Worm (Caenorhabditis elegans): ENCODE results near the gene sbds-1.

sbds-1 gene

DNA sequence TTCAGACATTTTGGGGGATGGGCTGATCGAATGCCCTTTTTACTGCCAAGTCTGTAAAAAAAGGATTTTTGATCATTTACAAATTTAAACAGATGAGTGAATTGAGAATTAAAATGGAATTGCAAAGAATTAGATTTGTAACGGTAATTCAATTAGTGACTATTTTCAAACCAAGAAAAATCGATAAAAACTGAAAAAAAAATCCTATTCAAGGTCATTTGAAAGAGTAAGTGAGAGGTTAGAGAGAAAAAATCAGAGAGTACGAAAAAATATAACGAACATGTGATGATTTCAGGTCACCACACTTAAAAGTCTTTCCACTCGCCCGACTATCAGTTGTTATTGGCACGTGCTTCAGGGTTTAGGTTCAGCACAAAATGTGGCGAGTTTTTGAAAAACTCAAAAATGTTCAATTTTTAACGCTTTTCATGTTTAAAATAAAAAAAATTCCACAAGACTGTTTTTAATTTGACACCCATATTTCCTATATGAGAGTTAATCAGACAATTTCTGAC lies 18.0 kb downstream of the sbds-1 start, which contains the start of gene T19C3.4:
Gene T19C3.4 (minus strand): TSS at position 51 of the 515 bp plus-strand sequence.
- no peak for TF ChIP-seq mab-5 (tag; optimal IDR thresholded peaks at IDR 0.05)

DNA sequence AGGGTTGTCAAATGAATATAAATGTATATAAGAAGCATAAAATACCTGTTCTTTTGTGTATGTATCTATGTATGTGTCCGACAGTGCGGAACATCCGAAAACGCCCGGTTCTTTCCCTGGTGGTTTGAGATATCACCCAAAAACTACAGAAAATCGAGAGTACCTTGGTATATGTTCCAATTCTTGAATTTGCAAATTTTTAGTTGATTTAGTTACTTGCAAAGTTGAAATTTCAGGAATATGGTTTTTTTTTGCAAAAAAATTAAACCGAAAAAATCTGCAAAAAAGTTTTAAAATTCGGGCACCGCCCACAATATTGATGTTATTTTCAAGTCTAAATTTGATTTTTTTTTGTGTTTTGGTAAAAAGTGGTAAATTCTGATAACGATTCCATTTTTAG lies 20.8 kb downstream of the sbds-1 start, which contains the start of gene T19C3.2:
Gene T19C3.2 (minus strand): TSS at position 101 of the 400 bp plus-strand sequence.
- TF ChIP-seq cnd-1 (tag; optimal IDR thresholded peaks at IDR 0.05) (no peak), nhr-237 (tag; optimal IDR thresholded peaks at IDR 0.05) (no peak), nhr-2 (tag; optimal IDR thresholded peaks at IDR 0.05) (no peak), blmp-1 (tag; optimal IDR thresholded peaks at IDR 0.05) (no peak), elt-3 (tag; optimal IDR thresholded peaks at IDR 0.05) (no peak), lin-13 (tag; optimal IDR thresholded peaks at IDR 0.05) (no peak), nhr-28 (tag; optimal IDR thresholded peaks at IDR 0.05) (no peak), pha-4 (tag; optimal IDR thresholded peaks at IDR 0.05) (no peak), ces-1 (GFP tag; optimal IDR thresholded peaks at IDR 0.05) (no peak), unc-62 (GFP tag; optimal IDR thresholded peaks at IDR 0.05) (no peak), unc-120 (tag; optimal IDR thresholded peaks at IDR 0.05; ENCODE audit: poor library complexity, severe bottlenecking) (no peak), lin-32 (GFP tag; optimal IDR thresholded peaks at IDR 0.05) (no peak), nhr-12 (tag; optimal IDR thresholded peaks at IDR 0.05) (no peak), nhr-76 (tag; optimal IDR thresholded peaks at IDR 0.05) (no peak), snpc-4 (tag; optimal IDR thresholded peaks at IDR 0.05) (no peak), ztf-11 (tag; optimal IDR thresholded peaks at IDR 0.05) (no peak), ham-2 (GFP tag; optimal IDR thresholded peaks at IDR 0.05) (no peak), sem-2 (GFP tag; optimal IDR thresholded peaks at IDR 0.05) (no peak), ceh-83 (GFP tag; optimal IDR thresholded peaks at IDR 0.05) (no peak), mls-2 (tag; optimal IDR thresholded peaks at IDR 0.05) (no peak)

DNA sequence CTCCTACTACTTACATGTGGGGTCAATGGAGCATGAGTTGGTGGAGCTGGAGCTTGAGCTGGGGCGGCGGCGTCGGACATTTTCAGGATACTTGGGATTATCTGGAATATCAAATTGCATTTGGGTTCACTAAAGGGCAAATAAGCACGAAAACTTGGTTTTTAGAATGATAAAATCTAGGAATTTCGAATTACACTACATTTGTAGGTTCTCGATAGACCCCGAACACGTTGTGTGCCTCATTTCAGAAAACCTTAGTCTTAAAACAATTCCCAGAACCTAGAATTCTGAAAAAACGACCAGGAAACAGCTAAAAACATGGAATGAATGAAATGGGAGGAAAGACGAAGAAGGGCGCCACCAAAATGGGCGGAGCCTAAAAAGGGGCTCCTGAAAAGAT lies 23.8 kb downstream of the sbds-1 start, which contains the start of gene T19C3.3:
Gene T19C3.3 (minus strand): TSS at position 101 of the 400 bp plus-strand sequence.
- TF ChIP-seq bed-3 (GFP tag; optimal IDR thresholded peaks at IDR 0.05), result no peak

DNA sequence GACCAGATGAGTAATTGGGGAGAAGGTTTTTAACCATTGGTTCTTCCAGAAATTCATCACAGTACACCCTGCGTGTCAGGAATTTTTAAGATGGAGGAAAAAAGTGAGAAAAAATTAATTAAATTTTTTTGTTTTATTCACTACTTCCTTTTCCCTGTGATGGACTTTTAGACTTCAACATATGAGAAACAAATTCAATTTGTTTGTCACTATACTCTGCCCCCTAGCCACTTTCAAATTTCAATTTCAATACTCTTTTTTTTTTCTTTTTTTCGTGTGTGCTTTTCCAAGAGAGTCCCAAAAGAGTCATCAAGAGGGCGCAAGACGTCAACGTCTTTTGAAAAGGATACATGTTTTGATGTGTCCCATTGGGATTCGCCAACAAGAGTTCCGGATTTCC lies 25.5 kb downstream of the sbds-1 start:
- TF ChIP-seq mab-5 (tag; optimal IDR thresholded peaks at IDR 0.05), result no peak
- peak; percentile 53 for TF ChIP-seq ces-1 (GFP tag; optimal IDR thresholded peaks at IDR 0.05)

DNA sequence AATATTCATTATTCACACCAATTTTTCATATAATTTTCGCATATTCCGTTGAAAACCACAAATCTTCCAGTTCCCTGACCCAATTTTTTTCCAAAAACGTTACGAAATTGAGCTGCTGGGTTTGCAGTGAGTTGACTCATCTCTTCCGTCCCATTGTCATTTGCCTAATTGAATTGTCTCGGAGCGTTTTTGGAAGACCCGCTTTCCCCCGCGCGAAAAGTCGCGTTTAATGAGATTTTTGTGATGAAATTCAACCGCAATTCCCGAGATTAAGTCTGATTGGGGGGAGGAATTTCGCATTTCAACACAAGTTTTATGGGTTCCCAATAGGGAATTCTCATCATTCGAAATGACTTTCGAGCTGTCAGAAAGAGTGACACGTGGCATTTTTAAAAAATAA lies 26.3 kb downstream of the sbds-1 start:
- TF ChIP-seq ces-1 (GFP tag; optimal IDR thresholded peaks at IDR 0.05) (peak; percentile 96), flh-1 (GFP tag; optimal IDR thresholded peaks at IDR 0.05) (no peak)

DNA sequence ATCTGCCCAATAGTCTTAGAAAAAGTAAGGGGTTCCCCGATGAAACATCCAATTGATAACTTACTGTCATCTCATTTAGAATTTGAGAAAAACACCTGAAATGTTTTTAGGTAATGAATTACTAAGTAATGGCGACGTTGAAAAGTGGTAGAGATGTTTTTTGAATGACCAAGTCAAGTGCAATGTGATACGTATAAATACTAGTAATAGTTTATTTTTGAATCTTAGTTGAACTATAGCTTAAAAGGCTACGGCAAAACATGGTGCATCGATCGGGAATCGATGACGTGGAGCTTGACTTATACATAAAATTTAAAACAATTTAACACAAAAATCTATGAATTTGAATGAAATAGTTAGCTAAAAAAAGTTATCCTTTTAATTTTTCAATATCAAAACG lies 28.7 kb downstream of the sbds-1 start, which contains the start of gene best-17:
Gene best-17 (minus strand): TSS at position 101 of the 400 bp plus-strand sequence.
- no peak for TF ChIP-seq unc-62 (GFP tag; optimal IDR thresholded peaks at IDR 0.05)
- no peak for TF ChIP-seq mls-2 (tag; optimal IDR thresholded peaks at IDR 0.05)
- TF ChIP-seq M03D4.4 (tag; optimal IDR thresholded peaks at IDR 0.05), result no peak
- TF ChIP-seq blmp-1 (tag; optimal IDR thresholded peaks at IDR 0.05), result no peak
- no peak for TF ChIP-seq ceh-43 (GFP tag; optimal IDR thresholded peaks at IDR 0.05)
- no peak for TF ChIP-seq ceh-39 (tag; optimal IDR thresholded peaks at IDR 0.05)
- TF ChIP-seq tbx-8 (GFP tag; optimal IDR thresholded peaks at IDR 0.05), result no peak
- TF ChIP-seq ceh-83 (GFP tag; optimal IDR thresholded peaks at IDR 0.05), result no peak
- TF ChIP-seq zip-8 (tag; optimal IDR thresholded peaks at IDR 0.05), result no peak
- TF ChIP-seq mep-1 (tag; optimal IDR thresholded peaks at IDR 0.05), result no peak

DNA sequence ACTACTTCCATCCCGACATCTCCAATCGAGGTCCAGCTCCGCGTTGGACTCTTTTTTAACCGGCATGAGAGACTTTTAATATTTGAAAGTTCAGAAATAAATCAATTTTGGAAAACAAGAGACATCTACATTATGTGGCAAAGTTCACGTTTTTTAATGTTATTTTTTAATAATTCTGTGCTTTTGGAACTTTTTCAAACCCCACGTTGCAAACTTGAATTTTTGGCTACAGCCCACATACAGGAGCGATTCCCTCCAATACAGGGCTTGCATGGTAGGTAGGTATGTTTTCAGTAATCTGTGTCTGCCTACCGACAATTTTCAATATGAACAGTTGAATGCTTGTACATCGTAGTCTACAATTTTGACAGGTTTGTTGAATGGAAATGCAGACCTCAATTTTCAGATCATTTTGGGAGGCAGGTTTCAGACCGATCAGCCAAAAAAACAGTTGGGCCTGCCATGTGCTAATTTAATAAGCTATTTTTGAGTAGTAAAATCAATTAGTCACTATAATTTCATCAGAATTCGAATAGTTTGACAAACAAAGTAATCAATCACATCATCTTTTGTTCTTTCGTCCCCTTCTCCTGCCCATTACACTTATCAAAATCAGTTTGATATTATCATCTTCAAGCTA lies 32.7 kb downstream of the sbds-1 start, which contains the start of the genes Y55B1AR.4 and ttr-7:
Gene Y55B1AR.4 (minus strand): TSS at position 101 of the 640 bp plus-strand sequence.
Gene ttr-7 (plus strand): TSS at position 590 of the 640 bp plus-strand sequence.
- TF ChIP-seq unc-39 (tag; optimal IDR thresholded peaks at IDR 0.05) (no peak), elt-1 (tag; optimal IDR thresholded peaks at IDR 0.05; ENCODE audit: borderline replicate concordance, insufficient read depth) (no peak)
